Fruit fly (Drosophila melanogaster) whole organism, embryonic: ENCODE data around the gene CG4009.

Source experiments
- Adf1 ChIP-seq: fragments of 200-800 bp; sonication (Bioruptor generic); IDR thresholded peaks from 2 replicates; pipeline ENCODE4 v1.3.6; 2022; ENCODE audit warnings: missing biosample characterization, missing genetic modification characterization
- Atf3 ChIP-seq: fragments of 200-800 bp; sonication (Bioruptor generic); optimal IDR thresholded peaks from 3 replicates; lab custom pipeline; 2016; ENCODE audit warnings: missing biosample characterization, missing genetic modification characterization
- C15 ChIP-seq: fragments of 200-800 bp; sonication (Bioruptor generic); IDR thresholded peaks from 3 replicates; pipeline ENCODE4 v1.3.6; 2022; ENCODE audit warnings: missing biosample characterization, missing genetic modification characterization
- CG10267 ChIP-seq: fragments of 200-800 bp; sonication (Bioruptor generic); optimal IDR thresholded peaks from 2 replicates; lab custom pipeline; 2018; ENCODE audit warnings: missing biosample characterization, mild to moderate bottlenecking, missing genetic modification characterization, moderate library complexity
- CG11723 ChIP-seq: fragments of 200-800 bp; sonication (Bioruptor generic); optimal IDR thresholded peaks from 2 replicates; lab custom pipeline; 2017; ENCODE audit warnings: missing biosample characterization, mild to moderate bottlenecking, missing genetic modification characterization
- CG13296 ChIP-seq: fragments of 200-800 bp; sonication (Bioruptor generic); optimal IDR thresholded peaks from 3 replicates; lab custom pipeline; 2018; ENCODE audit warnings: missing biosample characterization, mild to moderate bottlenecking, missing genetic modification characterization
- CG15073 ChIP-seq: fragments of 200-800 bp; sonication (Bioruptor generic); optimal IDR thresholded peaks from 2 replicates; lab custom pipeline; 2016; ENCODE audit warnings: missing biosample characterization, missing genetic modification characterization
- CG16863 ChIP-seq: fragments of 200-800 bp; sonication (Bioruptor generic); optimal IDR thresholded peaks from 3 replicates; lab custom pipeline; 2016; ENCODE audit warnings: missing biosample characterization, missing genetic modification characterization
- CG17186 ChIP-seq: fragments of 200-800 bp; sonication (Bioruptor generic); optimal IDR thresholded peaks from 3 replicates; lab custom pipeline; 2017; ENCODE audit warnings: missing biosample characterization, missing genetic modification reagents, missing genetic modification characterization
- CG17361 ChIP-seq: fragments of 200-800 bp; sonication (Bioruptor generic); IDR thresholded peaks from 3 replicates; pipeline ENCODE4 v1.3.6; 2022; ENCODE audit warnings: missing biosample characterization, missing genetic modification characterization
- CG2129 ChIP-seq: fragments of 200-800 bp; sonication (Bioruptor generic); IDR thresholded peaks from 2 replicates; pipeline ENCODE4 v1.3.6; 2022; ENCODE audit warnings: missing biosample characterization, missing genetic modification characterization; ENCODE audit not compliant: partially characterized antibody
- CG2678 ChIP-seq: fragments of 200-800 bp; sonication (Bioruptor generic); optimal IDR thresholded peaks from 3 replicates; lab custom pipeline; 2019; ENCODE audit warnings: missing biosample characterization, mild to moderate bottlenecking, missing genetic modification characterization, moderate library complexity
- CG32772 ChIP-seq: fragments of 200-800 bp; sonication (Bioruptor generic); IDR thresholded peaks from 2 replicates; pipeline ENCODE4 v1.3.6; 2022; ENCODE audit warnings: missing biosample characterization, missing genetic modification characterization
- CG33213 ChIP-seq: fragments of 200-800 bp; sonication (Bioruptor generic); optimal IDR thresholded peaks from 3 replicates; lab custom pipeline; 2016; ENCODE audit warnings: missing biosample characterization, missing genetic modification characterization
- CG34422 ChIP-seq: fragments of 200-800 bp; sonication (Bioruptor generic); IDR thresholded peaks from 3 replicates; pipeline ENCODE4 v1.3.6; 2022; ENCODE audit warnings: missing biosample characterization, missing genetic modification characterization
- CG5180 ChIP-seq: fragments of 200-800 bp; sonication (Bioruptor generic); optimal IDR thresholded peaks from 3 replicates; lab custom pipeline; 2017; ENCODE audit warnings: missing biosample characterization, missing genetic modification characterization, mild to moderate bottlenecking, moderate library complexity, missing genetic modification reagents
- CG7786 ChIP-seq: fragments of 200-800 bp; sonication (Bioruptor generic); optimal IDR thresholded peaks from 2 replicates; lab custom pipeline; 2016; ENCODE audit warnings: missing biosample characterization, missing genetic modification characterization
- CG7928 ChIP-seq: fragments of 200-800 bp; sonication (Bioruptor generic); optimal IDR thresholded peaks from 2 replicates; lab custom pipeline; 2017; ENCODE audit warnings: missing biosample characterization, mild to moderate bottlenecking, missing genetic modification characterization
- CTCF ChIP-seq: fragments of 200-800 bp; sonication (Bioruptor generic); optimal IDR thresholded peaks from 2 replicates; lab custom pipeline; 2017; ENCODE audit warnings: missing biosample characterization, mild to moderate bottlenecking, missing genetic modification characterization, moderate library complexity
- Dfd ChIP-seq, 2 experiments: fragments of >200 bp; optimal IDR thresholded peaks; 2 replicates each; lab custom pipeline; 2017; ENCODE audit warnings: missing biosample characterization in 2 of 2, missing genetic modification characterization in 2 of 2
- Fer2 ChIP-seq: fragments of 200-800 bp; sonication (Bioruptor generic); optimal IDR thresholded peaks from 2 replicates; lab custom pipeline; 2018; ENCODE audit warnings: missing biosample characterization, mild to moderate bottlenecking, missing genetic modification characterization, moderate library complexity
- HLH3B ChIP-seq: fragments of 200-800 bp; sonication (Bioruptor generic); IDR thresholded peaks from 2 replicates; pipeline ENCODE4 v1.3.6; 2022; ENCODE audit warnings: missing biosample characterization, missing genetic modification characterization
- HLHmδ ChIP-seq: fragments of 200-800 bp; sonication (Bioruptor generic); optimal IDR thresholded peaks from 2 replicates; lab custom pipeline; 2018; ENCODE audit warnings: missing biosample characterization, mild to moderate bottlenecking, missing genetic modification characterization, moderate library complexity
- Mad ChIP-seq: fragments of 200-800 bp; sonication (Bioruptor generic); optimal IDR thresholded peaks from 2 replicates; lab custom pipeline; 2016; ENCODE audit warnings: missing biosample characterization, missing genetic modification characterization
- Mes4 ChIP-seq: fragments of 200-800 bp; sonication (Bioruptor generic); optimal IDR thresholded peaks from 2 replicates; lab custom pipeline; 2016; ENCODE audit warnings: missing biosample characterization, missing genetic modification characterization
- Myb ChIP-seq: fragments of 200-800 bp; sonication (Bioruptor generic); optimal IDR thresholded peaks from 2 replicates; lab custom pipeline; 2016; ENCODE audit warnings: missing biosample characterization, missing genetic modification characterization
- Oli ChIP-seq: fragments of 200-800 bp; sonication (Bioruptor generic); optimal IDR thresholded peaks from 2 replicates; lab custom pipeline; 2018; ENCODE audit warnings: missing biosample characterization, mild to moderate bottlenecking, missing genetic modification characterization, moderate library complexity
- PHDP ChIP-seq: fragments of 200-800 bp; sonication (Bioruptor generic); optimal IDR thresholded peaks from 3 replicates; lab custom pipeline; 2018; ENCODE audit warnings: missing biosample characterization, mild to moderate bottlenecking, missing genetic modification characterization, moderate library complexity
- Six4 ChIP-seq: fragments of 200-800 bp; sonication (Bioruptor generic); optimal IDR thresholded peaks from 2 replicates; lab custom pipeline; 2016; ENCODE audit warnings: missing biosample characterization, missing genetic modification characterization
- Sry-β ChIP-seq: fragments of 200-800 bp; sonication (Bioruptor generic); optimal IDR thresholded peaks from 2 replicates; lab custom pipeline; 2018; ENCODE audit warnings: missing biosample characterization, mild to moderate bottlenecking, missing genetic modification characterization, moderate library complexity
- ap ChIP-seq: fragments of 200-800 bp; sonication (Bioruptor generic); IDR thresholded peaks from 2 replicates; pipeline ENCODE4 v1.3.6; 2022; ENCODE audit warnings: missing biosample characterization, missing genetic modification characterization
- corto ChIP-seq: fragments of 200-800 bp; sonication (Bioruptor generic); optimal IDR thresholded peaks from 2 replicates; lab custom pipeline; 2016; ENCODE audit warnings: missing biosample characterization, mild to moderate bottlenecking, missing genetic modification characterization, moderate library complexity
- crc ChIP-seq: fragments of 200-800 bp; sonication (Bioruptor generic); optimal IDR thresholded peaks from 2 replicates; lab custom pipeline; 2016; ENCODE audit warnings: missing biosample characterization, missing genetic modification characterization
- dati ChIP-seq: fragments of 200-800 bp; sonication (Bioruptor generic); IDR thresholded peaks from 2 replicates; pipeline ENCODE4 v1.3.6; 2022; ENCODE audit warnings: missing biosample characterization, missing genetic modification characterization
- dmrt99B ChIP-seq: fragments of 200-800 bp; sonication (Bioruptor generic); optimal IDR thresholded peaks from 2 replicates; lab custom pipeline; 2018; ENCODE audit warnings: missing biosample characterization, mild to moderate bottlenecking, missing genetic modification characterization, moderate library complexity
- hth ChIP-seq: fragments of >200 bp; optimal IDR thresholded peaks from 2 replicates; lab custom pipeline; 2017; ENCODE audit warnings: inconsistent platforms
- inv ChIP-seq: fragments of 200-800 bp; sonication (Bioruptor generic); IDR thresholded peaks from 2 replicates; pipeline ENCODE4 v1.3.6; 2022; ENCODE audit warnings: missing biosample characterization, missing genetic modification characterization; ENCODE audit not compliant: partially characterized antibody
- jigr1 ChIP-seq: fragments of 200-800 bp; sonication (Bioruptor generic); IDR thresholded peaks from 3 replicates; pipeline ENCODE4 v1.3.6; 2022; ENCODE audit warnings: missing biosample characterization, missing genetic modification characterization
- luna ChIP-seq: fragments of 200-800 bp; sonication (Bioruptor generic); optimal IDR thresholded peaks from 2 replicates; lab custom pipeline; 2016; ENCODE audit warnings: missing biosample characterization, missing genetic modification characterization
- odd ChIP-seq: fragments of 200-800 bp; sonication (Bioruptor generic); optimal IDR thresholded peaks from 2 replicates; lab custom pipeline; 2017; ENCODE audit warnings: missing biosample characterization, mild to moderate bottlenecking, missing genetic modification characterization
- pho ChIP-seq: fragments of 200-800 bp; sonication (Bioruptor generic); optimal IDR thresholded peaks from 2 replicates; lab custom pipeline; 2016; ENCODE audit warnings: missing biosample characterization, missing genetic modification characterization
- phol ChIP-seq: fragments of 200-800 bp; sonication (Bioruptor generic); optimal IDR thresholded peaks from 3 replicates; lab custom pipeline; 2018; ENCODE audit warnings: missing biosample characterization, mild to moderate bottlenecking, missing genetic modification characterization, moderate library complexity
- pita ChIP-seq: fragments of 200-800 bp; sonication (Bioruptor generic); optimal IDR thresholded peaks from 2 replicates; lab custom pipeline; 2017; ENCODE audit warnings: missing biosample characterization, mild to moderate bottlenecking, missing genetic modification characterization
- psq ChIP-seq: fragments of 200-800 bp; sonication (Bioruptor generic); optimal IDR thresholded peaks from 2 replicates; lab custom pipeline; 2017; ENCODE audit warnings: missing biosample characterization, missing genetic modification characterization
- sc ChIP-seq, 3 experiments: fragments of >200 bp in 2 of 3; fragments of 200-800 bp in 1 of 3; sonication (Bioruptor generic) in 1 of 3; optimal IDR thresholded peaks; 2 replicates in 2 of 3; 3 replicates in 1 of 3; lab custom pipeline; 2017; ENCODE audit warnings: mild to moderate bottlenecking in 1 of 3, missing biosample characterization in 1 of 3, missing genetic modification characterization in 1 of 3, missing genetic modification reagents in 1 of 3
- scrt ChIP-seq: fragments of 200-800 bp; sonication (Bioruptor generic); optimal IDR thresholded peaks from 2 replicates; lab custom pipeline; 2018; ENCODE audit warnings: missing biosample characterization, mild to moderate bottlenecking, missing genetic modification characterization, moderate library complexity
- slp2 ChIP-seq: fragments of 200-800 bp; sonication (Bioruptor generic); optimal IDR thresholded peaks from 2 replicates; lab custom pipeline; 2016; ENCODE audit warnings: missing biosample characterization, missing genetic modification characterization
- ttk ChIP-seq: fragments of 200-800 bp; sonication (Bioruptor generic); IDR thresholded peaks from 2 replicates; pipeline ENCODE4 v2.1.2; 2022; ENCODE audit warnings: missing biosample characterization, missing genetic modification characterization
- vnd ChIP-seq: fragments of 200-800 bp; sonication (Bioruptor generic); IDR thresholded peaks from 3 replicates; pipeline ENCODE4 v1.3.6; 2022; ENCODE audit warnings: missing biosample characterization, missing genetic modification characterization; ENCODE audit not compliant: partially characterized antibody
- wor ChIP-seq: fragments of 200-800 bp; sonication (Bioruptor generic); IDR thresholded peaks from 2 replicates; pipeline ENCODE4 v1.3.6; 2022; ENCODE audit warnings: missing biosample characterization, missing genetic modification characterization

CG4009 gene

dm6 chr3R:17080666-17081358 is 45.0 kb upstream of the CG4009 start (continued):
- peak; percentile 81 for TF ChIP-seq CG17186 (GFP tag; lab: Kevin White, UChicago)
- TF ChIP-seq dmrt99B (tag; lab: Kevin White, UChicago) = peak; percentile 97
- TF ChIP-seq jigr1 (GFP tag; lab: Robert Waterston, UW) = peak; percentile 86; the same call in 2 of the 3 replicates
- peak; percentile 91 for TF ChIP-seq CG16863 (GFP tag; lab: Kevin White, UChicago)
- peak; percentile 77 for TF ChIP-seq scrt (GFP tag; lab: Kevin White, UChicago)
- TF ChIP-seq Oli (tag; lab: Kevin White, UChicago) = peak; percentile 97
- TF ChIP-seq CG5180 (GFP tag; lab: Kevin White, UChicago) = peak; percentile 88
- peak; percentile 73 for TF ChIP-seq dati (GFP tag; lab: Robert Waterston, UW)
- no peak for TF ChIP-seq vnd (GFP tag; lab: Robert Waterston, UW)
- TF ChIP-seq pita (GFP tag; lab: Kevin White, UChicago) = no peak
- TF ChIP-seq CG7928 = peak; percentile 70
- peak; percentile 91 for TF ChIP-seq CG32772
- peak; percentile 60 for TF ChIP-seq Adf1 (GFP tag; lab: Robert Waterston, UW)
- no peak for TF ChIP-seq sc (optimal IDR thresholded peaks at IDR 0.05; lab: Kevin White, UChicago)
- peak; percentile 94 for TF ChIP-seq sc (GFP tag; optimal IDR thresholded peaks at IDR 0.05; lab: Kevin White, UChicago)
- TF ChIP-seq CG15073 = peak; percentile 98
- TF ChIP-seq Mes4 (GFP tag; lab: Kevin White, UChicago) = peak; percentile 89
- TF ChIP-seq inv = no peak
- peak; percentile 97 for TF ChIP-seq CG2678 (tag; lab: Kevin White, UChicago)
- TF ChIP-seq crc (GFP tag; lab: Kevin White, UChicago) = peak; percentile 79
- TF ChIP-seq CG33213 (GFP tag; lab: Kevin White, UChicago) = peak; percentile 64
- peak; percentile 86 for TF ChIP-seq ap (GFP tag; lab: Robert Waterston, UW)
- TF ChIP-seq luna (GFP tag; lab: Kevin White, UChicago) = peak; percentile 72
- peak; percentile 90 for TF ChIP-seq CG10267 (tag; lab: Kevin White, UChicago)
- TF ChIP-seq HLHmδ (GFP tag; lab: Kevin White, UChicago) = no peak
- peak; percentile 85 for TF ChIP-seq Atf3 (GFP tag; lab: Kevin White, UChicago)
- TF ChIP-seq CG17361 (GFP tag; lab: Robert Waterston, UW) = peak; percentile 96
- TF ChIP-seq pho (GFP tag; lab: Kevin White, UChicago) = peak; percentile 89
- peak; percentile 88 for TF ChIP-seq CG7786 (GFP tag; lab: Kevin White, UChicago)
- TF ChIP-seq hth (lab: Kevin White, UChicago) = no peak
- peak; percentile 94 for TF ChIP-seq CG13296
- peak; percentile 97 for TF ChIP-seq phol (tag; lab: Kevin White, UChicago)
- no peak for TF ChIP-seq CG2129 (GFP tag; lab: Robert Waterston, UW)
- TF ChIP-seq psq (GFP tag; lab: Kevin White, UChicago) = peak; percentile 67
- peak; percentile 94 for TF ChIP-seq Six4
- peak; percentile 94 for TF ChIP-seq CG34422 (GFP tag; lab: Robert Waterston, UW)
- peak; percentile 97 for TF ChIP-seq PHDP
- TF ChIP-seq ttk (GFP tag; lab: Robert Waterston, UW) = peak; percentile 86
- peak; percentile 73; the same call in 2 of the 3 replicates for TF ChIP-seq C15 (GFP tag; lab: Robert Waterston, UW)
- peak; percentile 92 for TF ChIP-seq wor
- peak; percentile 90 for TF ChIP-seq slp2 (GFP tag; lab: Kevin White, UChicago)
- TF ChIP-seq Mad = peak; percentile 87
- peak; percentile 53 for TF ChIP-seq Sry-β (GFP tag; lab: Kevin White, UChicago)
- TF ChIP-seq Dfd (GFP tag; optimal IDR thresholded peaks at IDR 0.05; lab: Kevin White, UChicago) = no peak
- TF ChIP-seq HLH3B (GFP tag; lab: Robert Waterston, UW) = peak; percentile 93
- TF ChIP-seq CG11723 (GFP tag; lab: Kevin White, UChicago) = peak; percentile 92
- peak; percentile 97 for TF ChIP-seq odd (GFP tag; lab: Kevin White, UChicago)
- peak; percentile 71 for TF ChIP-seq CTCF (GFP tag; lab: Kevin White, UChicago)
- TF ChIP-seq corto = peak; percentile 65
- peak; percentile 69 for TF ChIP-seq Fer2
- TF ChIP-seq Myb (GFP tag; lab: Kevin White, UChicago) = peak; percentile 25
